Fruit fly (Drosophila melanogaster): ENCODE measurements around the gene CG6479.

dm6 chr3L:17382628-17383027 is 43.6 kb upstream of the CG6479 start, which contains the start of gene CG13728:
- TF ChIP-seq fru (GFP tag; optimal IDR thresholded peaks at IDR 0.05) = no peak
- TF ChIP-seq Myc (optimal IDR thresholded peaks at IDR 0.05) = no peak
- TF ChIP-seq psq (GFP tag; optimal IDR thresholded peaks at IDR 0.05) = no peak
- TF ChIP-seq Rel (GFP tag; optimal IDR thresholded peaks at IDR 0.05) = no peak
- no peak for TF ChIP-seq Rel (tag; optimal IDR thresholded peaks at IDR 0.05)
- no peak for TF ChIP-seq h (GFP tag; optimal IDR thresholded peaks at IDR 0.05)
- no peak for TF ChIP-seq OdsH (GFP tag; optimal IDR thresholded peaks at IDR 0.05)
- TF ChIP-seq Hr83 (GFP tag; optimal IDR thresholded peaks at IDR 0.05; ENCODE audit: poor library complexity, severe bottlenecking) = no peak
- TF ChIP-seq ey (GFP tag; optimal IDR thresholded peaks at IDR 0.05) = no peak
- TF ChIP-seq CG32264 (GFP tag; optimal IDR thresholded peaks at IDR 0.05) = no peak
- TF ChIP-seq sv (GFP tag; optimal IDR thresholded peaks at IDR 0.05) = no peak
- no peak for TF ChIP-seq CrebA (GFP tag; optimal IDR thresholded peaks at IDR 0.05; ENCODE audit: borderline replicate concordance)
- no peak for TF ChIP-seq Dfd (GFP tag; optimal IDR thresholded peaks at IDR 0.05)
- no peak for TF ChIP-seq brk (GFP tag; optimal IDR thresholded peaks at IDR 0.05)
- no peak for TF ChIP-seq Dif (GFP tag; optimal IDR thresholded peaks at IDR 0.05; ENCODE audit: partially characterized antibody)

Measured in whole organism, wandering third instar larva.